Worm (Caenorhabditis elegans): ENCODE measurements around the gene pqn-90.

DNA sequence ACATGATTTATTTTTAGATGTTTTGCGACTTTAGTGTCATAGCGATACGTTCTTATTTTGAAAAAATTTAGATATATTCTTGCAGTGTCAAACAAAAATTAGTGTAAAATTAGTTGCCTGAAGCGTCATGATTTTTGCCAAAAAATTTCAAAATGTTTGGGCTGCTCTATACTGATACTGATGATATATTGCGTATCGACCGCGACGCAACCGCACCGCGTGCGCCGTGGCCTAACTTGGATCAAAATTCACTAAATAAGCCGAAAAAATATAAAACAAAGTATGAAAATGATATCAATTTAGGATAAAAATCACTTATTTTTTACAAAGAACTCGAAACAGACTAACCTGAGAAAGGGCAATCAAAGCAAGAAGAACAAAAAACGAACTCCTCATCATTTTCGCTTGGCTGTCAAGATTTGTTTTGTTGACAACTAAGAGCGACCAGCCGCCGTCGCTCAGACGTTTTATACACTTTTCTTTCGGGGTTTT is 15.7 kb downstream of the pqn-90 start, which contains the start of gene ccg-1:
- TF ChIP-seq him-1 (tag; optimal IDR thresholded peaks at IDR 0.05), result no peak
- TF ChIP-seq dao-5 (tag; optimal IDR thresholded peaks at IDR 0.05), result no peak
- TF ChIP-seq W03F9.2 (tag; optimal IDR thresholded peaks at IDR 0.05), result no peak
